Fruit fly (Drosophila melanogaster): Measurements from ENCODE around the gene Tsp39D.

- TF ChIP-seq jumu (GFP tag; optimal IDR thresholded peaks at IDR 0.05) (no peak), CG17829 (tag; optimal IDR thresholded peaks at IDR 0.05) (no peak), CG6683 (GFP tag; optimal IDR thresholded peaks at IDR 0.05) (no peak)
These were observed 33.2 kb upstream of the Tsp39D start for dm6 chr2L:21311200-21311689.

Data from whole organism, embryonic.